Worm (Caenorhabditis elegans) whole organism, young adult: ENCODE results near the gene let-767.

ENCODE experiments used
- D2030.7 ChIP-seq: fragments of 200-800 bp; sonication (Bioruptor generic); IDR thresholded peaks from 2 replicates; pipeline ENCODE4 v1.3.6; 2022; ENCODE audit warnings: missing genetic modification reagents, missing genetic modification characterization, missing compliant biosample characterization
- F23B12.7 ChIP-seq: sonication (generic microtip); optimal IDR thresholded peaks from 2 replicates; lab custom pipeline; 2017; ENCODE audit warnings: missing genetic modification characterization, mild to moderate bottlenecking, missing compliant biosample characterization, antibody characterized with exemption, moderate library complexity; ENCODE audit not compliant: insufficient read depth
- F33H1.4 ChIP-seq: fragments of 200-800 bp; sonication (Bioruptor generic); IDR thresholded peaks from 2 replicates; pipeline ENCODE4 v1.3.6; 2022; ENCODE audit warnings: missing genetic modification reagents, missing genetic modification characterization, missing compliant biosample characterization
- F39B2.1 ChIP-seq: fragments of 200-800 bp; sonication (Bioruptor generic); IDR thresholded peaks from 2 replicates; pipeline ENCODE4 v1.3.6; 2022; ENCODE audit warnings: missing genetic modification reagents, missing genetic modification characterization, missing compliant biosample characterization
- F49E8.2 ChIP-seq: sonication (generic microtip); optimal IDR thresholded peaks from 3 replicates; lab custom pipeline; 2017; ENCODE audit warnings: missing genetic modification characterization, mild to moderate bottlenecking, missing compliant biosample characterization, antibody characterized with exemption, moderate library complexity; ENCODE audit not compliant: insufficient read depth
- F57C9.4 ChIP-seq: sonication (generic microtip); optimal IDR thresholded peaks from 2 replicates; lab custom pipeline; 2017; ENCODE audit warnings: mild to moderate bottlenecking, missing genetic modification characterization, missing compliant biosample characterization
- Y53F4B.3 ChIP-seq: fragments of 200-800 bp; sonication (Bioruptor generic); IDR thresholded peaks from 2 replicates; pipeline ENCODE4 v1.3.6; 2022; ENCODE audit warnings: missing genetic modification reagents, missing genetic modification characterization, missing compliant biosample characterization
- ama-1 ChIP-seq, 3 experiments: fragments of 150-350 bp in 1 of 3; sonication (generic microtip) in 2 of 3; optimal IDR thresholded peaks; 2 replicates each; lab custom pipeline; 2014 to 2018; ENCODE audit warnings: missing biosample characterization in 2 of 3, missing genetic modification characterization in 2 of 3, missing genetic modification reagents in 2 of 3
- bed-1 ChIP-seq: fragments of 200-800 bp; sonication (Bioruptor generic); IDR thresholded peaks from 2 replicates; pipeline ENCODE4 v1.3.6; 2022; ENCODE audit warnings: missing genetic modification reagents, missing genetic modification characterization, missing compliant biosample characterization
- cebp-1 ChIP-seq, 2 experiments: fragments of 200-800 bp in 1 of 2; sonication (Bioruptor generic) in 1 of 2; sonication (generic microtip) in 1 of 2; IDR thresholded peaks in 1 of 2; optimal IDR thresholded peaks in 1 of 2; 2 replicates each; pipeline versions ENCODE4 v1.3.6 to Lab custom; 2017 to 2022; ENCODE audit warnings: missing compliant biosample characterization in 2 of 2, missing genetic modification characterization in 2 of 2, mild to moderate bottlenecking in 1 of 2, missing genetic modification reagents in 1 of 2, moderate library complexity in 1 of 2
- ceh-91 ChIP-seq: fragments of 200-800 bp; sonication (Bioruptor generic); IDR thresholded peaks from 2 replicates; pipeline ENCODE4 v1.3.6; 2022; ENCODE audit warnings: missing genetic modification reagents, missing genetic modification characterization, missing compliant biosample characterization
- ekl-4 ChIP-seq: fragments of 200-800 bp; sonication (Bioruptor generic); IDR thresholded peaks from 2 replicates; pipeline ENCODE4 v1.3.6; 2022; ENCODE audit warnings: missing genetic modification reagents, missing genetic modification characterization, missing compliant biosample characterization
- fkh-3 ChIP-seq: sonication (generic microtip); optimal IDR thresholded peaks from 2 replicates; lab custom pipeline; 2016; ENCODE audit warnings: mild to moderate bottlenecking, missing genetic modification characterization, missing compliant biosample characterization
- him-1 ChIP-seq: sonication (generic microtip); optimal IDR thresholded peaks from 2 replicates; lab custom pipeline; 2016; ENCODE audit warnings: missing genotype, missing genetic modification reagents, missing genetic modification characterization, missing compliant biosample characterization
- hmg-1.2 ChIP-seq: fragments of 200-800 bp; sonication (Bioruptor generic); IDR thresholded peaks from 2 replicates; pipeline ENCODE4 v1.3.6; 2022; ENCODE audit warnings: missing genetic modification reagents, missing genetic modification characterization, missing compliant biosample characterization
- hrde-1 ChIP-seq: sonication (generic microtip); optimal IDR thresholded peaks from 2 replicates; lab custom pipeline; 2016; ENCODE audit warnings: missing genetic modification characterization, mild to moderate bottlenecking, missing compliant biosample characterization, moderate library complexity, missing genotype, missing genetic modification reagents, borderline replicate concordance
- lin-35 ChIP-seq, 3 experiments: fragments of 150-350 bp in 2 of 3; sonication (generic microtip) in 1 of 3; optimal IDR thresholded peaks; 2 replicates each; lab custom pipeline; 2014 to 2018; ENCODE audit warnings: missing biosample characterization in 3 of 3, missing genetic modification characterization in 3 of 3, missing genetic modification reagents in 3 of 3
- lin-40 ChIP-seq: sonication (generic microtip); optimal IDR thresholded peaks from 2 replicates; lab custom pipeline; 2016; ENCODE audit warnings: missing genetic modification characterization, mild to moderate bottlenecking, missing compliant biosample characterization, missing genotype, missing genetic modification reagents
- lsl-1 ChIP-seq: fragments of 200-800 bp; sonication (Bioruptor generic); optimal IDR thresholded peaks from 2 replicates; lab custom pipeline; 2018; ENCODE audit warnings: mild to moderate bottlenecking, missing genetic modification characterization, moderate library complexity, missing compliant biosample characterization
- madf-3 ChIP-seq: fragments of 200-800 bp; sonication (Bioruptor generic); IDR thresholded peaks from 2 replicates; pipeline ENCODE4 v1.3.6; 2022; ENCODE audit warnings: missing genetic modification reagents, missing genetic modification characterization, missing compliant biosample characterization
- madf-6 ChIP-seq: fragments of 200-800 bp; sonication (Bioruptor generic); IDR thresholded peaks from 2 replicates; pipeline ENCODE4 v1.3.6; 2022; ENCODE audit warnings: missing genetic modification reagents, missing genetic modification characterization, missing compliant biosample characterization
- mcd-1 ChIP-seq: fragments of 200-800 bp; sonication (Bioruptor generic); IDR thresholded peaks from 2 replicates; pipeline ENCODE4 v1.3.6; 2022; ENCODE audit warnings: missing genetic modification reagents, missing genetic modification characterization, missing compliant biosample characterization
- mxl-1 ChIP-seq: sonication (generic microtip); optimal IDR thresholded peaks from 2 replicates; lab custom pipeline; 2016; ENCODE audit warnings: missing genetic modification characterization, missing compliant biosample characterization
- nhr-80 ChIP-seq: sonication (generic microtip); optimal IDR thresholded peaks from 2 replicates; lab custom pipeline; 2016; ENCODE audit warnings: missing genetic modification characterization, missing compliant biosample characterization
- tbp1 ChIP-seq: fragments of 200-800 bp; sonication (Bioruptor generic); optimal IDR thresholded peaks from 2 replicates; lab custom pipeline; 2018; ENCODE audit warnings: mild to moderate bottlenecking, missing genetic modification characterization, missing compliant biosample characterization
- tbx-9 ChIP-seq: sonication (generic microtip); optimal IDR thresholded peaks from 2 replicates; lab custom pipeline; 2016; ENCODE audit warnings: borderline replicate concordance, missing genetic modification characterization, inconsistent platforms, missing compliant biosample characterization
- xnd-1 ChIP-seq: sonication (generic microtip); optimal IDR thresholded peaks from 2 replicates; lab custom pipeline; 2016; ENCODE audit warnings: missing genotype, missing genetic modification reagents, missing genetic modification characterization, missing compliant biosample characterization
- ztf-18 ChIP-seq: sonication (generic microtip); optimal IDR thresholded peaks from 2 replicates; lab custom pipeline; 2016; ENCODE audit warnings: missing genotype, mild to moderate bottlenecking, missing genetic modification characterization, missing compliant biosample characterization
- ztf-22 ChIP-seq: fragments of 200-800 bp; sonication (Bioruptor generic); optimal IDR thresholded peaks from 2 replicates; lab custom pipeline; 2018; ENCODE audit warnings: mild to moderate bottlenecking, missing genetic modification characterization, moderate library complexity, missing compliant biosample characterization
- ztf-3 ChIP-seq: fragments of 200-800 bp; sonication (Bioruptor generic); optimal IDR thresholded peaks from 2 replicates; lab custom pipeline; 2018; ENCODE audit warnings: mild to moderate bottlenecking, missing genetic modification characterization, missing compliant biosample characterization

let-767 gene

DNA sequence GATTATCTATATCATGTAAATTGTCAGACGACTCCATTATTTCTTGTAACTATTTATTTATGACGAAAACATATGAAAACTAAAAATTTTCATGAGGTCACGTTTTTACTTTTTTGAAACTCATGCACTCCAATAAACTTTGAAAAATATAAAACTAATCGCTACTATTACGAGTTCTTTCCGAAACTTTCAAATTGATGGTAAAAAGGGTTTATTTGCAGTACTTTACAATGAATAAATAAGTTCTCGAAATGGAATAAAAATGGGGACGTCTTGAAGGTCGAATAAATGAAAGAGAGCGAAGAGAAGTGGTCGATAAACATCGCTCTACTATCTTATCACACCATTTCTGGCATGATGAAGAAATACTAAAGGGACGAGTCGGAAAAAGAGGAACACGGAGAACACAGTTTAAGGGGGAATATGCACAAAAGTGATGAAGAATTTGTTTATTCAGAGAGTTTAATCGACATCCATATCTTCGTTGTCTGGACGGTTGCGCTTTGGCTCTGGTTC lies at the start of gene let-767:
Gene let-767 (minus strand): TSS at position 51 of the 516 bp plus-strand sequence.
- peak; percentile 45 for TF ChIP-seq nhr-80 (tag; lab: Kevin White, UChicago)
- TF ChIP-seq hmg-1.2 (GFP tag; lab: Robert Waterston, UW): 0 out of 2 replicates have a peak, but pooled peaks have one; percentile 4
- TF ChIP-seq ztf-22 (GFP tag; lab: Kevin White, UChicago): no peak
- 0 out of 2 replicates have a peak, but pooled peaks have one; percentile 36 for TF ChIP-seq madf-3
- TF ChIP-seq ekl-4: peak; percentile 32; the same call in 1 of the 2 replicates

- TF ChIP-seq F39B2.1 (GFP tag; lab: Robert Waterston, UW) (no peak), lsl-1 (GFP tag; lab: Kevin White, UChicago) (peak; percentile 0)
These were observed 49.8 kb upstream of the let-767 start, which contains the start of gene C16A3.2 for ce11 chrIII:6389533-6389932. Gene C16A3.2, plus strand, starts transcription at chrIII:6389833.

ce11 chrIII:6382987-6383602 lies 43.3 kb upstream of the let-767 start, which contains the start of gene let-716:
Gene let-716, plus strand, starts transcription at chrIII:6383552.
- TF ChIP-seq ama-1 (optimal IDR thresholded peaks at IDR 0.05; lab: Kevin White, UChicago): no peak
- peak in 1 of 2 experiments; percentile 2 for TF ChIP-seq ama-1 (GFP tag; optimal IDR thresholded peaks at IDR 0.05; lab: Kevin White, UChicago)
- TF ChIP-seq F57C9.4 (tag; lab: Kevin White, UChicago): no peak
- TF ChIP-seq F23B12.7 (tag; lab: Kevin White, UChicago): peak; percentile 20
- no peak for TF ChIP-seq cebp-1 (GFP tag; IDR thresholded peaks at IDR 0.05; lab: Robert Waterston, UW)
- no peak for TF ChIP-seq cebp-1 (tag; optimal IDR thresholded peaks at IDR 0.05; lab: Kevin White, UChicago)
- peak; percentile 14 for TF ChIP-seq xnd-1 (tag; lab: Kevin White, UChicago)
- TF ChIP-seq ztf-3 (GFP tag; lab: Kevin White, UChicago): no peak
- TF ChIP-seq lin-35 (GFP tag; optimal IDR thresholded peaks at IDR 0.05; lab: Kevin White, UChicago): peak in 1 of 3 experiments; percentile 39
- peak; percentile 59 for TF ChIP-seq F49E8.2 (tag; lab: Kevin White, UChicago)
- no peak for TF ChIP-seq bed-1 (GFP tag; lab: Robert Waterston, UW)
- TF ChIP-seq Y53F4B.3 (GFP tag; lab: Robert Waterston, UW): no peak
- peak; percentile 42 for TF ChIP-seq him-1 (tag; lab: Kevin White, UChicago)
- TF ChIP-seq hrde-1 (tag; lab: Kevin White, UChicago): no peak
- peak; percentile 64 for TF ChIP-seq F33H1.4 (GFP tag; lab: Robert Waterston, UW)
- TF ChIP-seq lsl-1 (GFP tag; lab: Kevin White, UChicago): peak; percentile 87
- no peak for TF ChIP-seq mxl-1 (tag; lab: Kevin White, UChicago)
- peak; percentile 1 for TF ChIP-seq ztf-18
- peak; percentile 30; the same call in 1 of the 2 replicates for TF ChIP-seq madf-6 (GFP tag; lab: Robert Waterston, UW)

DNA sequence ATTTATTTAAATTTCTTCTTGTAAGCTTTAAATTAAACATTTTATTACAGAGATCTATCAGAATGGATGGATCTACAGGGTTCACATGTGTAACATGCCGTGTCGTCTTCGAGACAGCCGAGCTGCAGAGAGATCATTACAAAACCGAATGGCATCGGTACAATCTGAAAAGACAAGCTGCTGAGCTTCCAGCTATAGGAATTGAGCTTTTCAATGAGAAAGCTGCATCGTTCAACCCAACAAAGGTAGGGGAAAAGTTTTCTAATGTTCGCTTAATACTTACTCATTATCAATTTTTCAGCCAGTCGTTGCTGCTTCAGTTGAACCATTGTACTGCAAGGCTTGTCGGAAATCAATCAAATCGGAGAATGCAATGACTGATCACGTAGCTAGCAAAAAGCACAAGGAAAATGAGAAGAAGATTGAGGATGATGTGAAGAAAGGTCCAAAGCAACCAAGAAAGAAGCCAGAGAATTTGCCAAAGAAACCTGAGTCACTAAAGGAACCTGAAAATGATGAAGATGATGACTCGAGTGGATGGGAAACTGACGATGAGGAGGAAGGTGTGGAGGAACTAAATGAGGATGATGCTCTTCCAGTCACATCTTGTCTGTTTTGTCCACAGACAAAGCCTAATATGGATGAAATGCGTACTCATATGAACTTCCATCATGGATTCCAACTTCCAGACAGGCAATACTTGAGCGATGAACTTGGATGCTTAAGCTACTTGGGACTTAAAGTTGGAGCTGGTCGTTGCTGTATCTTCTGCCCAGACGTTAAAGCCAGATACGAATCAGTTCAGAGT lies 42.0 kb upstream of the let-767 start, which contains the start of gene znf-622:
Gene znf-622 (plus strand): TSS at position 51 of the 808 bp plus-strand sequence.
- TF ChIP-seq tbx-9 (tag; lab: Kevin White, UChicago) (no peak), him-1 (tag; lab: Kevin White, UChicago) (no peak), cebp-1 (GFP tag; IDR thresholded peaks at IDR 0.05; lab: Robert Waterston, UW) (no peak), cebp-1 (tag; optimal IDR thresholded peaks at IDR 0.05; lab: Kevin White, UChicago) (no peak), tbp1 (GFP tag; lab: Kevin White, UChicago) (no peak), D2030.7 (GFP tag; lab: Robert Waterston, UW) (no peak), lin-40 (no peak), ceh-91 (GFP tag; lab: Robert Waterston, UW) (no peak), F39B2.1 (GFP tag; lab: Robert Waterston, UW) (no peak), mcd-1 (GFP tag; lab: Robert Waterston, UW) (no peak), fkh-3 (no peak)
